Fruit fly (Drosophila melanogaster) whole organism, embryonic: Measurements from ENCODE around the gene CG32686.
A peak's percentile ranks its signal among the peaks of the same experiment; 100 is the strongest.

Experiments used
- Atf6 ChIP-seq: fragments of 200-800 bp; sonication (Bioruptor generic); IDR thresholded peaks from 2 replicates; pipeline ENCODE4 v1.3.6; 2022; ENCODE audit warnings: missing biosample characterization, missing genetic modification characterization
- Awh ChIP-seq: fragments of 200-800 bp; sonication (Bioruptor generic); IDR thresholded peaks from 2 replicates; pipeline ENCODE4, ENCODE4 v1.3.6; 2022; ENCODE audit warnings: missing biosample characterization, missing genetic modification characterization
- CG10431 ChIP-seq: fragments of 200-800 bp; sonication (Bioruptor generic); optimal IDR thresholded peaks from 3 replicates; lab custom pipeline; 2018; ENCODE audit warnings: missing biosample characterization, mild to moderate bottlenecking, missing genetic modification characterization
- CG11456 ChIP-seq: fragments of 200-800 bp; sonication (Bioruptor generic); IDR thresholded peaks from 3 replicates; pipeline ENCODE4 v1.3.6; 2022; ENCODE audit warnings: missing biosample characterization, missing genetic modification characterization
- CG12769 ChIP-seq: fragments of 200-800 bp; sonication (Bioruptor generic); optimal IDR thresholded peaks from 2 replicates; lab custom pipeline; 2019; ENCODE audit warnings: missing biosample characterization, mild to moderate bottlenecking, missing genetic modification characterization, moderate library complexity
- CG13424 ChIP-seq: fragments of 200-800 bp; sonication (Bioruptor generic); optimal IDR thresholded peaks from 2 replicates; lab custom pipeline; 2019; ENCODE audit warnings: missing biosample characterization, mild to moderate bottlenecking, missing genetic modification characterization, moderate library complexity
- CG14441 ChIP-seq: fragments of 200-800 bp; sonication (Bioruptor generic); IDR thresholded peaks from 2 replicates; pipeline ENCODE4 v1.3.6; 2022; ENCODE audit warnings: missing biosample characterization, missing genetic modification characterization
- CG16863 ChIP-seq: fragments of 200-800 bp; sonication (Bioruptor generic); optimal IDR thresholded peaks from 3 replicates; lab custom pipeline; 2016; ENCODE audit warnings: missing biosample characterization, missing genetic modification characterization
- CG18262 ChIP-seq: fragments of 200-800 bp; optimal IDR thresholded peaks from 3 replicates; lab custom pipeline; 2019; ENCODE audit warnings: missing biosample characterization, mild to moderate bottlenecking, missing genetic modification characterization, moderate library complexity
- CG2678 ChIP-seq: fragments of 200-800 bp; sonication (Bioruptor generic); optimal IDR thresholded peaks from 3 replicates; lab custom pipeline; 2019; ENCODE audit warnings: missing biosample characterization, mild to moderate bottlenecking, missing genetic modification characterization, moderate library complexity
- CG30403 ChIP-seq: fragments of 200-800 bp; sonication (Bioruptor generic); optimal IDR thresholded peaks from 3 replicates; lab custom pipeline; 2016; ENCODE audit warnings: missing biosample characterization, missing genetic modification characterization
- CG34224 ChIP-seq: fragments of 200-800 bp; sonication (Bioruptor generic); IDR thresholded peaks from 3 replicates; pipeline ENCODE4 v1.3.6; 2022; ENCODE audit warnings: missing biosample characterization, missing genetic modification characterization; ENCODE audit not compliant: partially characterized antibody
- CG6765 ChIP-seq: fragments of 200-800 bp; sonication (Bioruptor generic); optimal IDR thresholded peaks from 3 replicates; lab custom pipeline; 2017; ENCODE audit warnings: missing biosample characterization, mild to moderate bottlenecking, missing genetic modification characterization
- CG6791 ChIP-seq: fragments of 200-800 bp; sonication (Bioruptor generic); IDR thresholded peaks from 3 replicates; pipeline ENCODE4 v1.3.6; 2022; ENCODE audit warnings: missing biosample characterization, missing genetic modification characterization; ENCODE audit not compliant: partially characterized antibody
- CG8944 ChIP-seq: fragments of 200-800 bp; sonication (Bioruptor generic); optimal IDR thresholded peaks from 3 replicates; lab custom pipeline; 2016; ENCODE audit warnings: missing biosample characterization, missing genetic modification characterization
- CG9932 ChIP-seq: fragments of 200-800 bp; sonication (Bioruptor generic); IDR thresholded peaks from 2 replicates; pipeline ENCODE4 v1.3.6; 2022; ENCODE audit warnings: missing biosample characterization, missing genetic modification characterization
- CHES-1-like ChIP-seq: fragments of 200-800 bp; sonication (Bioruptor generic); optimal IDR thresholded peaks from 2 replicates; lab custom pipeline; 2016; ENCODE audit warnings: missing biosample characterization, missing genetic modification characterization
- CrebB ChIP-seq: fragments of 200-800 bp; sonication (Bioruptor generic); optimal IDR thresholded peaks from 3 replicates; lab custom pipeline; 2018; ENCODE audit warnings: missing biosample characterization, mild to moderate bottlenecking, missing genetic modification characterization
- D ChIP-seq, 2 experiments: fragments of 200-800 bp in 1 of 2; fragments of >200 bp in 1 of 2; sonication (Bioruptor generic) in 1 of 2; optimal IDR thresholded peaks; 2 replicates in 1 of 2; 3 replicates in 1 of 2; lab custom pipeline; 2017; ENCODE audit warnings: mild to moderate bottlenecking in 1 of 2, missing biosample characterization in 1 of 2, missing genetic modification characterization in 1 of 2, missing genetic modification reagents in 1 of 2
- D19A ChIP-seq: fragments of 200-800 bp; optimal IDR thresholded peaks from 3 replicates; lab custom pipeline; 2019; ENCODE audit warnings: missing biosample characterization, mild to moderate bottlenecking, missing genetic modification characterization, moderate library complexity
- HLHmδ ChIP-seq: fragments of 200-800 bp; sonication (Bioruptor generic); optimal IDR thresholded peaks from 2 replicates; lab custom pipeline; 2018; ENCODE audit warnings: missing biosample characterization, mild to moderate bottlenecking, missing genetic modification characterization, moderate library complexity
- Hmx ChIP-seq: fragments of 200-800 bp; sonication (Bioruptor generic); optimal IDR thresholded peaks from 2 replicates; lab custom pipeline; 2016; ENCODE audit warnings: missing biosample characterization, missing genetic modification characterization
- Hr51 ChIP-seq, 2 experiments: fragments of 200-800 bp; sonication (Bioruptor generic); optimal IDR thresholded peaks; 2 replicates in 1 of 2; 3 replicates in 1 of 2; lab custom pipeline; 2016 to 2018; ENCODE audit warnings: missing biosample characterization in 2 of 2, missing genetic modification characterization in 2 of 2, mild to moderate bottlenecking in 1 of 2, moderate library complexity in 1 of 2
- Kr ChIP-seq: fragments of 200-800 bp; sonication (Bioruptor generic); optimal IDR thresholded peaks from 2 replicates; lab custom pipeline; 2017; ENCODE audit warnings: missing biosample characterization, mild to moderate bottlenecking, missing genetic modification characterization
- NC2α ChIP-seq: fragments of 200-800 bp; sonication (Bioruptor generic); optimal IDR thresholded peaks from 2 replicates; lab custom pipeline; 2016; ENCODE audit warnings: missing biosample characterization, missing genetic modification characterization
- PHDP ChIP-seq: fragments of 200-800 bp; sonication (Bioruptor generic); optimal IDR thresholded peaks from 3 replicates; lab custom pipeline; 2018; ENCODE audit warnings: missing biosample characterization, mild to moderate bottlenecking, missing genetic modification characterization, moderate library complexity
- Ptx1 ChIP-seq: fragments of 200-800 bp; sonication (Bioruptor generic); IDR thresholded peaks from 2 replicates; pipeline ENCODE4 v1.3.6; 2022; ENCODE audit warnings: missing biosample characterization, missing genetic modification characterization
- Rx ChIP-seq: fragments of 200-800 bp; sonication (Bioruptor generic); IDR thresholded peaks from 2 replicates; pipeline ENCODE4 v1.3.6; 2022; ENCODE audit warnings: missing biosample characterization, missing genetic modification characterization
- Scr ChIP-seq: fragments of 200-800 bp; sonication (Bioruptor generic); IDR thresholded peaks from 2 replicates; pipeline ENCODE4 v1.3.6; 2022; ENCODE audit warnings: missing biosample characterization, missing genetic modification characterization; ENCODE audit not compliant: partially characterized antibody
- Side ChIP-seq: fragments of 200-800 bp; sonication (Bioruptor generic); optimal IDR thresholded peaks from 2 replicates; lab custom pipeline; 2016; ENCODE audit warnings: missing biosample characterization, missing genetic modification characterization
- Vsx1 ChIP-seq: fragments of 200-800 bp; sonication (Bioruptor generic); optimal IDR thresholded peaks from 2 replicates; lab custom pipeline; 2017; ENCODE audit warnings: missing biosample characterization, mild to moderate bottlenecking, missing genetic modification characterization, missing genetic modification reagents
- Xrp1 ChIP-seq: fragments of 200-800 bp; sonication (Bioruptor generic); IDR thresholded peaks from 2 replicates; pipeline ENCODE4 v1.3.6; 2022; ENCODE audit warnings: missing biosample characterization, missing genetic modification characterization
- ac ChIP-seq: fragments of 200-800 bp; sonication (Bioruptor generic); optimal IDR thresholded peaks from 3 replicates; lab custom pipeline; 2017; ENCODE audit warnings: missing biosample characterization, mild to moderate bottlenecking, missing genetic modification characterization
- bigmax ChIP-seq: fragments of 200-800 bp; sonication (Bioruptor generic); optimal IDR thresholded peaks from 2 replicates; lab custom pipeline; 2018; ENCODE audit warnings: missing biosample characterization, mild to moderate bottlenecking, missing genetic modification characterization
- corto ChIP-seq: fragments of 200-800 bp; sonication (Bioruptor generic); optimal IDR thresholded peaks from 2 replicates; lab custom pipeline; 2016; ENCODE audit warnings: missing biosample characterization, mild to moderate bottlenecking, missing genetic modification characterization, moderate library complexity
- crc ChIP-seq: fragments of 200-800 bp; sonication (Bioruptor generic); optimal IDR thresholded peaks from 2 replicates; lab custom pipeline; 2016; ENCODE audit warnings: missing biosample characterization, missing genetic modification characterization
- crol ChIP-seq: fragments of 200-800 bp; sonication (Bioruptor generic); IDR thresholded peaks from 2 replicates; pipeline ENCODE4 v1.3.6; 2022; ENCODE audit warnings: missing biosample characterization, missing genetic modification characterization
- gem ChIP-seq: fragments of 200-800 bp; sonication (Bioruptor generic); optimal IDR thresholded peaks from 2 replicates; lab custom pipeline; 2019; ENCODE audit warnings: missing biosample characterization, mild to moderate bottlenecking, missing genetic modification characterization, moderate library complexity
- jigr1 ChIP-seq: fragments of 200-800 bp; sonication (Bioruptor generic); IDR thresholded peaks from 3 replicates; pipeline ENCODE4 v1.3.6; 2022; ENCODE audit warnings: missing biosample characterization, missing genetic modification characterization
- lmd ChIP-seq: fragments of 200-800 bp; sonication (Bioruptor generic); IDR thresholded peaks from 2 replicates; pipeline ENCODE4 v1.3.6; 2022; ENCODE audit warnings: missing biosample characterization, missing genetic modification characterization
- org-1 ChIP-seq: fragments of 200-800 bp; sonication (Bioruptor generic); optimal IDR thresholded peaks from 2 replicates; lab custom pipeline; 2017; ENCODE audit warnings: missing biosample characterization, missing genetic modification characterization
- pan ChIP-seq, 4 experiments: fragments of >200 bp in 3 of 4; fragments of 200-800 bp in 1 of 4; sonication (Bioruptor generic) in 1 of 4; optimal IDR thresholded peaks in 3 of 4; IDR thresholded peaks in 1 of 4; 2 replicates each; pipeline versions ENCODE4 v1.3.6 to Lab custom; 2017 to 2022; ENCODE audit warnings: missing biosample characterization in 2 of 4, missing genetic modification characterization in 2 of 4, mixed read lengths in 1 of 4
- pnt ChIP-seq: fragments of 200-800 bp; sonication (Bioruptor generic); optimal IDR thresholded peaks from 3 replicates; lab custom pipeline; 2016; ENCODE audit warnings: missing biosample characterization, missing genetic modification characterization
- sens ChIP-seq: fragments of 200-800 bp; sonication (Bioruptor generic); peaks from one replicate; lab custom pipeline; 2016; ENCODE audit warnings: missing biosample characterization, missing genetic modification characterization
- seq ChIP-seq: fragments of 200-800 bp; sonication (Bioruptor generic); IDR thresholded peaks from 2 replicates; pipeline ENCODE4 v1.3.6; 2022; ENCODE audit warnings: missing biosample characterization, missing genetic modification characterization
- shn ChIP-seq: fragments of 200-800 bp; sonication (Bioruptor generic); optimal IDR thresholded peaks from 3 replicates; lab custom pipeline; 2016; ENCODE audit warnings: missing biosample characterization, missing genetic modification characterization
- tap ChIP-seq: fragments of 200-800 bp; optimal IDR thresholded peaks from 3 replicates; lab custom pipeline; 2019; ENCODE audit warnings: missing biosample characterization, mild to moderate bottlenecking, missing genetic modification characterization, moderate library complexity
- trem ChIP-seq: fragments of 200-800 bp; optimal IDR thresholded peaks from 3 replicates; lab custom pipeline; 2019; ENCODE audit warnings: missing biosample characterization, mild to moderate bottlenecking, missing genetic modification characterization, moderate library complexity
- tx ChIP-seq: fragments of 200-800 bp; sonication (Bioruptor generic); optimal IDR thresholded peaks from 2 replicates; lab custom pipeline; 2016; ENCODE audit warnings: missing biosample characterization, missing genetic modification characterization

The CG32686 gene

DNA sequence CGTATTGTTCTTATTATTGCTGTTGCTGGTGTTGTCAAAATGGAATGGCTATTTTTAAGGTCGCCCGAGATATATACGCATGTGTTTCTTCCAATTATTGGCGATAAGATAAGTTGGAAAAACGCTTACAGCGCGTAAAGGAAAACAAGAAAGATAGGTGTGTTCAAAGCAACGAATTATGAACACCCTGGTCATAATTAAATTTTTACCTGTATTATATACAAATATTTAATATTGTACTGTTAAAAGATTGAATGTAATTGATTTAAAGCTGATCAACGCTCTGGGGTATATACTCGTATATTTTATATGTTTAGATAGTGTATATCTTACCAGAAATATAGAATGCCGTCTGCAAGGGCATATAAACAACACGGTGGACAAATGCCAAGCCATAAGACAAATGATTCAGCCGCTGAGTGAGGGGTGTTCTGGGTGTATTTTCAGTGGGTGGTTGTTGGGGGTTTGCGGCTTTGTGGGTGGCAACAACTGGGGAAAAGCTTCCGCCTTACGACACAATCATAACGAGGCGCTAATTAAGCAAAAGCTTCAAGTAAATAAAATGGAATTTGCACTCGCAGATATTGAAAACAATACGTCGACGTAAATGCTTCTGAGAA lies 22.5 kb upstream of the CG32686 start (continued):
- peak; percentile 46 for TF ChIP-seq CG9932 (GFP tag; lab: Robert Waterston, UW)
- TF ChIP-seq crc (GFP tag; lab: Kevin White, UChicago): no peak
- TF ChIP-seq CG6765 (GFP tag; lab: Kevin White, UChicago): no peak
- no peak for TF ChIP-seq Vsx1 (GFP tag; lab: Kevin White, UChicago)
- TF ChIP-seq ac (GFP tag; lab: Kevin White, UChicago): no peak
- no peak for TF ChIP-seq D (optimal IDR thresholded peaks at IDR 0.05; lab: Kevin White, UChicago)
- TF ChIP-seq D (GFP tag; optimal IDR thresholded peaks at IDR 0.05; lab: Kevin White, UChicago): no peak
- TF ChIP-seq D19A: peak; percentile 93
- no peak for TF ChIP-seq Rx (GFP tag; lab: Robert Waterston, UW)
- peak; percentile 63 for TF ChIP-seq CG2678 (tag; lab: Kevin White, UChicago)
- TF ChIP-seq CrebB (tag; lab: Kevin White, UChicago): peak; percentile 15
- peak; percentile 29 for TF ChIP-seq CG13424
- no peak for TF ChIP-seq bigmax
- no peak for TF ChIP-seq CG10431
- TF ChIP-seq jigr1: no peak
- no peak for TF ChIP-seq HLHmδ (GFP tag; lab: Kevin White, UChicago)
- no peak for TF ChIP-seq pan (optimal IDR thresholded peaks at IDR 0.05; lab: Kevin White, UChicago)
- peak in 1 of 2 experiments; percentile 70 for TF ChIP-seq pan (GFP tag; optimal IDR thresholded peaks at IDR 0.05 in 1 of 2, IDR thresholded peaks at IDR 0.05 in 1 of 2)
- TF ChIP-seq Awh: no peak
- peak; percentile 26 for TF ChIP-seq CG18262 (tag; lab: Kevin White, UChicago)
- peak; percentile 74 for TF ChIP-seq Atf6
- no peak for TF ChIP-seq tx
- no peak for TF ChIP-seq seq (GFP tag; lab: Robert Waterston, UW)
- no peak for TF ChIP-seq NC2α (GFP tag; lab: Kevin White, UChicago)
- 0 out of 2 replicates have a peak, but pooled peaks have one; percentile 38 for TF ChIP-seq Xrp1
- peak; percentile 53 for TF ChIP-seq CG12769
- TF ChIP-seq shn: no peak
- no peak for TF ChIP-seq CG14441 (GFP tag; lab: Robert Waterston, UW)
- TF ChIP-seq Scr: no peak
- no peak for TF ChIP-seq crol
- TF ChIP-seq org-1: no peak
- no peak for TF ChIP-seq CG16863 (GFP tag; lab: Kevin White, UChicago)
- TF ChIP-seq Kr (GFP tag; lab: Kevin White, UChicago): no peak
- peak; percentile 50 for TF ChIP-seq gem (tag; lab: Kevin White, UChicago)
- TF ChIP-seq CG6791 (GFP tag; lab: Robert Waterston, UW): no peak
- no peak for TF ChIP-seq trem (tag; lab: Kevin White, UChicago)
- no peak for TF ChIP-seq tap
- TF ChIP-seq lmd (GFP tag; lab: Robert Waterston, UW): peak; percentile 49
- no peak for TF ChIP-seq CG11456 (GFP tag; lab: Robert Waterston, UW)
- no peak for TF ChIP-seq corto (GFP tag; lab: Kevin White, UChicago)
- no peak for TF ChIP-seq Hmx (GFP tag; lab: Kevin White, UChicago)
- TF ChIP-seq Hr51 (GFP tag; optimal IDR thresholded peaks at IDR 0.05; lab: Kevin White, UChicago): peak in 1 of 2 experiments; percentile 27
- no peak for TF ChIP-seq CG8944 (GFP tag; lab: Kevin White, UChicago)
- TF ChIP-seq CG30403 (GFP tag; lab: Kevin White, UChicago): peak; percentile 11
- TF ChIP-seq Ptx1 (GFP tag; lab: Robert Waterston, UW): peak; percentile 74
- no peak for TF ChIP-seq Side (GFP tag; lab: Kevin White, UChicago)
- TF ChIP-seq PHDP (tag; lab: Kevin White, UChicago): peak; percentile 33
- TF ChIP-seq sens (GFP tag; lab: Kevin White, UChicago): peak; percentile 49
- TF ChIP-seq CG34224: no peak
- TF ChIP-seq pnt (GFP tag; lab: Kevin White, UChicago): no peak
- no peak for TF ChIP-seq CHES-1-like (GFP tag; lab: Kevin White, UChicago)
